Fruit fly (Drosophila melanogaster): ENCODE data around the gene tefu.

- no peak for TF ChIP-seq ttk (optimal IDR thresholded peaks at IDR 0.05)
- TF ChIP-seq Myc (optimal IDR thresholded peaks at IDR 0.05), result no peak
Measured at dm6 chr3R:15230285-15230684, 11.8 kb downstream of the tefu start, which contains the start of gene CG34316.

Measured in Kc167 (cell line).